Worm (Caenorhabditis elegans) whole organism, mixed stage, embryonic: ENCODE data around the gene nop-1.

Source experiments
- ceh-43 ChIP-seq: fragments of 200-800 bp; sonication (Bioruptor generic); optimal IDR thresholded peaks from 2 replicates; lab custom pipeline; 2018; ENCODE audit warnings: mild to moderate bottlenecking, missing genetic modification characterization, moderate library complexity, missing compliant biosample characterization
- cnd-1 ChIP-seq: fragments of 200-800 bp; sonication (Bioruptor generic); optimal IDR thresholded peaks from 2 replicates; lab custom pipeline; 2018; ENCODE audit warnings: mild to moderate bottlenecking, missing genetic modification characterization, missing compliant biosample characterization
- elt-1 ChIP-seq: sonication (generic microtip); optimal IDR thresholded peaks from 2 replicates; lab custom pipeline; 2017; ENCODE audit warnings: missing genetic modification characterization, mild to moderate bottlenecking, missing compliant biosample characterization, antibody characterized with exemption, moderate library complexity, borderline replicate concordance; ENCODE audit not compliant: insufficient read depth
- lsy-2 ChIP-seq: fragments of 150-350 bp; optimal IDR thresholded peaks from 2 replicates; lab custom pipeline; 2014; ENCODE audit warnings: missing biosample characterization, missing genetic modification characterization
- mab-5 ChIP-seq: fragments of 150-350 bp; optimal IDR thresholded peaks from 2 replicates; lab custom pipeline; 2014; ENCODE audit warnings: missing biosample characterization, missing genetic modification characterization
- mep-1 ChIP-seq: fragments of 150-350 bp; optimal IDR thresholded peaks from 2 replicates; lab custom pipeline; 2017; ENCODE audit warnings: missing biosample characterization, missing genetic modification reagents, missing genetic modification characterization, inconsistent platforms
- mls-2 ChIP-seq: sonication (generic microtip); optimal IDR thresholded peaks from 2 replicates; lab custom pipeline; 2016; ENCODE audit warnings: mild to moderate bottlenecking, missing genetic modification characterization, moderate library complexity, missing compliant biosample characterization
- nhr-12 ChIP-seq: fragments of 150-350 bp; optimal IDR thresholded peaks from 2 replicates; lab custom pipeline; 2014; ENCODE audit warnings: missing biosample characterization, missing genetic modification characterization
- snpc-4 ChIP-seq: fragments of 150-350 bp; optimal IDR thresholded peaks from 2 replicates; lab custom pipeline; 2014; ENCODE audit warnings: missing biosample characterization, missing genetic modification characterization
- sptf-1 ChIP-seq: sonication (generic microtip); optimal IDR thresholded peaks from 2 replicates; lab custom pipeline; 2017; ENCODE audit warnings: mild to moderate bottlenecking, missing genetic modification characterization, moderate library complexity, missing compliant biosample characterization
- unc-62 ChIP-seq: fragments of 150-350 bp; optimal IDR thresholded peaks from 2 replicates; lab custom pipeline; 2014; ENCODE audit warnings: missing biosample characterization, missing genetic modification reagents, missing genetic modification characterization
- ztf-11 ChIP-seq: fragments of 150-350 bp; optimal IDR thresholded peaks from 2 replicates; lab custom pipeline; 2014; ENCODE audit warnings: missing biosample characterization, missing genetic modification characterization

ce11 chrIII:5948162-5948933, 10.2 kb upstream of the nop-1 start, which contains the start of the genes F25B5.6 and F25B5.3:
- TF ChIP-seq cnd-1 (tag; lab: Kevin White, UChicago) (no peak), snpc-4 (no peak), ceh-43 (no peak), mab-5 (tag; lab: Kevin White, UChicago) (no peak), sptf-1 (tag; lab: Kevin White, UChicago) (no peak), elt-1 (tag; lab: Kevin White, UChicago) (no peak), ztf-11 (tag; lab: Kevin White, UChicago) (no peak), unc-62 (no peak), mls-2 (tag; lab: Kevin White, UChicago) (no peak), mep-1 (tag; lab: Kevin White, UChicago) (no peak), lsy-2 (no peak), nhr-12 (tag; lab: Kevin White, UChicago) (no peak)
